Worm (Caenorhabditis elegans): ENCODE data around the gene K09E4.3.

The K09E4.3 gene

DNA sequence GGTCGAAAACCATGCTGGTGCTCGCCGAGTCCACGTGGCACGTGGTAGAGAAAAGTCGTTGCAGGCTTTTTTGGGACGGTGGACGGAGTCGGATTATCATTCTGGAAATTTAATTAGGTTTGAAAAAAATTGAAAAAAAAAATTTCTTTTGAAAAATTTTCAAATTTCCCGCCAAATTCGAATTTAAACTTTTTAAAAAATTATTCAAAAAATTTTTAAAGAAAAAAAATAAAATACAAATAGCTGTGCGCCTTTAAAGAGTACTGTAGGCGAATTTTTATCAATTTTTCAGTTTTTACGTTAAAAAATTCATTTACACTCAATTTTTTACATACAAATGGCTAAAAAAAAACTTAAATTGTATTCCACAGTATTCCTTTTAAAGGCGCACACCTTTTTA lies at the start of gene K09E4.3:
Gene K09E4.3, minus strand, starts transcription at position 101 of the 400 bp plus-strand sequence.
- TF ChIP-seq sox-2 (GFP tag; IDR thresholded peaks at IDR 0.05), result no peak
- no peak for TF ChIP-seq T23F11.4 (GFP tag; optimal IDR thresholded peaks at IDR 0.05)
- TF ChIP-seq K09A11.1 (tag; optimal IDR thresholded peaks at IDR 0.05; ENCODE audit: insufficient read depth), result no peak
- TF ChIP-seq fax-1 (tag; optimal IDR thresholded peaks at IDR 0.05), result no peak
- no peak for TF ChIP-seq pros-1 (tag; optimal IDR thresholded peaks at IDR 0.05)
- TF ChIP-seq tbx-2 (tag; optimal IDR thresholded peaks at IDR 0.05), result no peak
- TF ChIP-seq hlh-13 (GFP tag; optimal IDR thresholded peaks at IDR 0.05), result no peak
- no peak for TF ChIP-seq ceh-24 (tag; optimal IDR thresholded peaks at IDR 0.05)
- no peak for TF ChIP-seq elt-4 (tag; optimal IDR thresholded peaks at IDR 0.05)
- TF ChIP-seq hlh-15 (tag; optimal IDR thresholded peaks at IDR 0.05), result no peak
- TF ChIP-seq ceh-2 (tag; optimal IDR thresholded peaks at IDR 0.05), result no peak
- TF ChIP-seq unc-3 (GFP tag; conservative IDR thresholded peaks at IDR 0.05), result no peak
- TF ChIP-seq unc-3 (tag; optimal IDR thresholded peaks at IDR 0.05), result no peak
- TF ChIP-seq sox-4 (tag; optimal IDR thresholded peaks at IDR 0.05), result no peak
- TF ChIP-seq fkh-10 (GFP tag; optimal IDR thresholded peaks at IDR 0.05), result no peak
- no peak for TF ChIP-seq pax-1 (tag; optimal IDR thresholded peaks at IDR 0.05)
- TF ChIP-seq ceh-34 (tag; optimal IDR thresholded peaks at IDR 0.05), result no peak

DNA sequence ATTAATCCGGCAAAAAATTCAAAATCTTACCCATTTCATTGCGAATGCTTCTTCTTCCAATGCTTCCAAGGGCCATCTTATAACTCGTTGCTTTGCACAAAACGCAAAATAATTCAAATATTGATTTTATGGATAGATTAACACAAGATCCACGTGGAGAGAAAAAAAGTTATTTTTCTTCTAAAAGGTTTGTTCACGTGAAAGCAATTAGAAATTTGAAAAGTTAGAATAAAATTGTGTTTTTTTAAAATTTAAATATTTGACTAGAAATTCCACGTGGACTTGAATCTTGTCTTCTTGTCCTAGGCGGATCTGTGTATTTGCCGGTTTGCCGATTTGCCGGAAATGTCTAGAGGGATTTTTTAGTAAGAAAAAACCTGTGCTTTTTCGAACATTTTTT lies 48.4 kb upstream of the K09E4.3 start, which contains the start of gene Y48B6A.5:
Gene Y48B6A.5, minus strand, starts transcription at position 101 of the 400 bp plus-strand sequence.
- TF ChIP-seq zip-5 (tag; optimal IDR thresholded peaks at IDR 0.05) (no peak), sox-2 (GFP tag; IDR thresholded peaks at IDR 0.05) (no peak), mec-3 (tag; optimal IDR thresholded peaks at IDR 0.05; ENCODE audit: borderline replicate concordance) (no peak), hlh-8 (tag; optimal IDR thresholded peaks at IDR 0.05) (no peak), ref-2 (tag; optimal IDR thresholded peaks at IDR 0.05) (no peak), nhr-232 (tag; optimal IDR thresholded peaks at IDR 0.05) (no peak), ets-4 (tag; optimal IDR thresholded peaks at IDR 0.05) (no peak), pha-2 (tag; optimal IDR thresholded peaks at IDR 0.05) (no peak), ceh-9 (tag; optimal IDR thresholded peaks at IDR 0.05) (no peak), unc-86 (tag; optimal IDR thresholded peaks at IDR 0.05) (no peak), fkh-10 (GFP tag; optimal IDR thresholded peaks at IDR 0.05) (no peak), K09A11.1 (tag; optimal IDR thresholded peaks at IDR 0.05; ENCODE audit: insufficient read depth) (no peak), ceh-30 (tag; optimal IDR thresholded peaks at IDR 0.05) (no peak), elt-2 (tag; optimal IDR thresholded peaks at IDR 0.05) (no peak), pqm-1 (tag; optimal IDR thresholded peaks at IDR 0.05) (no peak), ceh-45 (GFP tag; IDR thresholded peaks at IDR 0.05) (no peak), C38D4.7 (GFP tag; optimal IDR thresholded peaks at IDR 0.05) (no peak)

ce11 chrII:14173176-14173575 lies 46.4 kb upstream of the K09E4.3 start:
- no peak for TF ChIP-seq dmd-4 (tag; optimal IDR thresholded peaks at IDR 0.05; ENCODE audit: borderline replicate concordance)
- TF ChIP-seq eyg-1 (tag; optimal IDR thresholded peaks at IDR 0.05), result no peak
- no peak for TF ChIP-seq rnt-1 (tag; optimal IDR thresholded peaks at IDR 0.05)
- no peak for TF ChIP-seq npax-4 (tag; optimal IDR thresholded peaks at IDR 0.05)
- TF ChIP-seq hlh-8 (tag; optimal IDR thresholded peaks at IDR 0.05), result no peak
- TF ChIP-seq unc-55 (GFP tag; optimal IDR thresholded peaks at IDR 0.05), result no peak
- TF ChIP-seq ceh-31 (tag; optimal IDR thresholded peaks at IDR 0.05), result no peak
- TF ChIP-seq nhr-11 (tag; optimal IDR thresholded peaks at IDR 0.05), result no peak
- no peak for TF ChIP-seq pros-1 (tag; optimal IDR thresholded peaks at IDR 0.05)
- TF ChIP-seq ceh-19 (GFP tag; optimal IDR thresholded peaks at IDR 0.05), result no peak
- TF ChIP-seq ceh-24 (tag; optimal IDR thresholded peaks at IDR 0.05), result no peak
- no peak for TF ChIP-seq ahr-1 (tag; optimal IDR thresholded peaks at IDR 0.05)
- TF ChIP-seq C08G9.2 (tag; optimal IDR thresholded peaks at IDR 0.05), result no peak
- no peak for TF ChIP-seq hlh-30 (tag; optimal IDR thresholded peaks at IDR 0.05; ENCODE audit: insufficient read depth)
- no peak for TF ChIP-seq ets-4 (tag; optimal IDR thresholded peaks at IDR 0.05)
- TF ChIP-seq pha-2 (tag; optimal IDR thresholded peaks at IDR 0.05), result no peak
- no peak for TF ChIP-seq mec-3 (tag; optimal IDR thresholded peaks at IDR 0.05; ENCODE audit: borderline replicate concordance)
- TF ChIP-seq ama-1 (optimal IDR thresholded peaks at IDR 0.05), result no peak
- no peak for TF ChIP-seq Y22D7AL.16 (tag; optimal IDR thresholded peaks at IDR 0.05)
- TF ChIP-seq gmeb-2 (tag; optimal IDR thresholded peaks at IDR 0.05), result no peak

Data from whole organism, late embryonic.